Worm (Caenorhabditis elegans) whole organism, L4 larva: ENCODE data around the gene pcm-1.

Experiments
- F26F4.8 ChIP-seq: fragments of 200-800 bp; sonication (Bioruptor generic); conservative IDR thresholded peaks from 2 replicates; pipeline ENCODE4 v1.3.6; 2022; ENCODE audit warnings: missing genetic modification characterization, missing compliant biosample characterization
- F44E2.7 ChIP-seq: fragments of 200-800 bp; sonication (Bioruptor generic); IDR thresholded peaks from 2 replicates; pipeline ENCODE4 v2.1.2; 2022; ENCODE audit warnings: missing genetic modification characterization, missing compliant biosample characterization
- Y105C5A.15 ChIP-seq: fragments of 200-800 bp; sonication (Bioruptor generic); IDR thresholded peaks from 2 replicates; pipeline ENCODE4 v1.3.6; 2022; ENCODE audit warnings: missing genetic modification characterization, missing compliant biosample characterization
- Y48G9A.11 ChIP-seq: fragments of 200-800 bp; sonication (Bioruptor generic); IDR thresholded peaks from 2 replicates; pipeline ENCODE4 v1.3.6; 2022; ENCODE audit warnings: missing genetic modification reagents, missing genetic modification characterization, missing compliant biosample characterization
- aha-1 ChIP-seq: fragments of 150-350 bp; peaks from one replicate; lab custom pipeline; 2014; ENCODE audit warnings: missing biosample characterization, missing genetic modification characterization
- aly-2 ChIP-seq: sonication (generic microtip); optimal IDR thresholded peaks from 2 replicates; lab custom pipeline; 2018; ENCODE audit warnings: missing biosample characterization, missing genetic modification characterization
- arid-1 ChIP-seq: fragments of 200-800 bp; sonication (Bioruptor generic); conservative IDR thresholded peaks from 2 replicates; pipeline ENCODE4 v1.3.6; 2022; ENCODE audit warnings: missing genetic modification reagents, missing genetic modification characterization, missing compliant biosample characterization
- ceh-20 ChIP-seq: fragments of 200-800 bp; sonication (Bioruptor generic); IDR thresholded peaks from 2 replicates; pipeline ENCODE4 v1.3.6; 2022; ENCODE audit warnings: missing genetic modification reagents, missing genetic modification characterization, missing compliant biosample characterization
- ceh-32 ChIP-seq: sonication (generic microtip); optimal IDR thresholded peaks from 2 replicates; lab custom pipeline; 2016; ENCODE audit warnings: mild to moderate bottlenecking, missing genetic modification characterization, missing compliant biosample characterization; ENCODE audit not compliant: poor library complexity
- ceh-62 ChIP-seq: sonication (generic microtip); optimal IDR thresholded peaks from 2 replicates; lab custom pipeline; 2017; ENCODE audit warnings: missing biosample characterization, missing genetic modification characterization
- ceh-82 ChIP-seq: sonication (generic microtip); optimal IDR thresholded peaks from 2 replicates; lab custom pipeline; 2017; ENCODE audit warnings: missing biosample characterization, missing genetic modification characterization
- ces-1 ChIP-seq: fragments of 150-350 bp; sonication (generic microtip); optimal IDR thresholded peaks from 4 replicates; lab custom pipeline; 2014; ENCODE audit warnings: missing biosample characterization, missing genetic modification reagents, missing genetic modification characterization
- cey-2 ChIP-seq: sonication (generic microtip); optimal IDR thresholded peaks from 3 replicates; lab custom pipeline; 2017; ENCODE audit warnings: missing genetic modification characterization, mild to moderate bottlenecking, missing compliant biosample characterization, antibody characterized with exemption, borderline replicate concordance; ENCODE audit not compliant: insufficient read depth
- daf-12 ChIP-seq: fragments of 150-350 bp; optimal IDR thresholded peaks from 2 replicates; lab custom pipeline; 2014; ENCODE audit warnings: missing biosample characterization, missing genetic modification reagents, missing genetic modification characterization
- daf-19 ChIP-seq: fragments of 200-800 bp; sonication (Bioruptor generic); conservative IDR thresholded peaks from 2 replicates; pipeline ENCODE4 v1.3.6; 2022; ENCODE audit warnings: missing genetic modification characterization, missing compliant biosample characterization
- dmd-6 ChIP-seq: fragments of 200-800 bp; sonication (Bioruptor generic); IDR thresholded peaks from 2 replicates; pipeline ENCODE4 v1.3.6; 2022; ENCODE audit warnings: missing genetic modification reagents, missing genetic modification characterization, missing compliant biosample characterization
- dmd-9 ChIP-seq: fragments of 200-800 bp; sonication (Bioruptor generic); IDR thresholded peaks from 2 replicates; pipeline ENCODE4 v1.3.6; 2022; ENCODE audit warnings: missing genetic modification reagents, missing genetic modification characterization, missing compliant biosample characterization
- dpl-1 ChIP-seq: fragments of 150-350 bp; optimal IDR thresholded peaks from 2 replicates; lab custom pipeline; 2014; ENCODE audit warnings: missing biosample characterization, missing genetic modification reagents, missing genetic modification characterization
- hlh-11 ChIP-seq: fragments of 200-800 bp; sonication (Bioruptor generic); optimal IDR thresholded peaks from 2 replicates; lab custom pipeline; 2018; ENCODE audit warnings: mild to moderate bottlenecking, missing genetic modification characterization, missing compliant biosample characterization
- lim-7 ChIP-seq: fragments of 200-800 bp; sonication (Bioruptor generic); IDR thresholded peaks from 2 replicates; pipeline ENCODE4 v1.3.6; 2022; ENCODE audit warnings: missing genetic modification characterization, missing compliant biosample characterization
- lin-1 ChIP-seq: fragments of 200-800 bp; sonication (Bioruptor generic); IDR thresholded peaks from 2 replicates; pipeline ENCODE4 v1.3.6; 2022; ENCODE audit warnings: missing genetic modification reagents, missing genetic modification characterization, missing compliant biosample characterization
- lin-15B ChIP-seq: fragments of 150-350 bp; sonication (generic microtip); optimal IDR thresholded peaks from 3 replicates; lab custom pipeline; 2014; ENCODE audit warnings: missing biosample characterization, missing genetic modification characterization
- lsy-2 ChIP-seq, 2 experiments: fragments of 150-350 bp in 1 of 2; sonication (generic microtip) in 1 of 2; optimal IDR thresholded peaks; 2 replicates each; lab custom pipeline; 2014 to 2017; ENCODE audit warnings: missing biosample characterization in 2 of 2, missing genetic modification characterization in 2 of 2
- nhr-111 ChIP-seq: fragments of 200-800 bp; sonication (Bioruptor generic); optimal IDR thresholded peaks from 2 replicates; lab custom pipeline; 2018; ENCODE audit warnings: mild to moderate bottlenecking, missing genetic modification characterization, missing compliant biosample characterization
- nhr-237 ChIP-seq: sonication (generic microtip); optimal IDR thresholded peaks from 2 replicates; lab custom pipeline; 2017; ENCODE audit warnings: missing biosample characterization, missing genetic modification characterization
- nhr-28 ChIP-seq: fragments of 150-350 bp; optimal IDR thresholded peaks from 2 replicates; lab custom pipeline; 2014; ENCODE audit warnings: missing biosample characterization, missing genetic modification characterization
- nhr-41 ChIP-seq: fragments of 200-800 bp; sonication (Bioruptor generic); IDR thresholded peaks from 2 replicates; pipeline ENCODE4 v1.3.6; 2022; ENCODE audit warnings: missing genetic modification reagents, missing genetic modification characterization, missing compliant biosample characterization
- nhr-48 ChIP-seq: sonication (generic microtip); optimal IDR thresholded peaks from 2 replicates; lab custom pipeline; 2016; ENCODE audit warnings: mild to moderate bottlenecking, missing genetic modification characterization, missing compliant biosample characterization
- nhr-6 ChIP-seq: fragments of 150-350 bp; optimal IDR thresholded peaks from 2 replicates; lab custom pipeline; 2014; ENCODE audit warnings: missing biosample characterization, missing genetic modification characterization
- nhr-76 ChIP-seq: fragments of 150-350 bp; optimal IDR thresholded peaks from 2 replicates; lab custom pipeline; 2014; ENCODE audit warnings: missing biosample characterization, missing genetic modification characterization
- nhr-77 ChIP-seq: fragments of 150-350 bp; optimal IDR thresholded peaks from 2 replicates; lab custom pipeline; 2014; ENCODE audit warnings: missing biosample characterization, missing genetic modification characterization
- rbr-2 ChIP-seq: sonication (generic microtip); optimal IDR thresholded peaks from 2 replicates; lab custom pipeline; 2016; ENCODE audit warnings: missing genotype, missing genetic modification characterization, missing compliant biosample characterization
- saeg-2 ChIP-seq: fragments of 200-800 bp; sonication (Bioruptor generic); IDR thresholded peaks from 2 replicates; pipeline ENCODE4 v1.3.6; 2022; ENCODE audit warnings: missing genetic modification reagents, missing genetic modification characterization, missing compliant biosample characterization
- sdz-12 ChIP-seq: fragments of 200-800 bp; sonication (Bioruptor generic); optimal IDR thresholded peaks from 2 replicates; lab custom pipeline; 2018; ENCODE audit warnings: mild to moderate bottlenecking, missing genetic modification characterization, missing compliant biosample characterization
- snpc-1.2 ChIP-seq: fragments of 200-800 bp; sonication (Bioruptor generic); IDR thresholded peaks from 2 replicates; pipeline ENCODE4 v1.3.6; 2022; ENCODE audit warnings: missing genetic modification reagents, missing genetic modification characterization, missing compliant biosample characterization
- spr-1 ChIP-seq: sonication (generic microtip); optimal IDR thresholded peaks from 2 replicates; lab custom pipeline; 2016; ENCODE audit warnings: mild to moderate bottlenecking, missing genetic modification characterization, missing compliant biosample characterization
- unc-62 ChIP-seq, 3 experiments: fragments of 150-350 bp in 1 of 3; sonication (generic microtip); optimal IDR thresholded peaks in 2 of 3; peaks in 1 of 3; 1 replicate in 1 of 3; 2 replicates in 2 of 3; lab custom pipeline; 2014 to 2017; ENCODE audit warnings: missing biosample characterization in 3 of 3, missing genetic modification characterization in 3 of 3, missing genetic modification reagents in 3 of 3, missing genotype in 1 of 3
- zip-2 ChIP-seq: fragments of 150-350 bp; optimal IDR thresholded peaks from 2 replicates; lab custom pipeline; 2014; ENCODE audit warnings: missing biosample characterization, missing genetic modification characterization

pcm-1 gene

DNA sequence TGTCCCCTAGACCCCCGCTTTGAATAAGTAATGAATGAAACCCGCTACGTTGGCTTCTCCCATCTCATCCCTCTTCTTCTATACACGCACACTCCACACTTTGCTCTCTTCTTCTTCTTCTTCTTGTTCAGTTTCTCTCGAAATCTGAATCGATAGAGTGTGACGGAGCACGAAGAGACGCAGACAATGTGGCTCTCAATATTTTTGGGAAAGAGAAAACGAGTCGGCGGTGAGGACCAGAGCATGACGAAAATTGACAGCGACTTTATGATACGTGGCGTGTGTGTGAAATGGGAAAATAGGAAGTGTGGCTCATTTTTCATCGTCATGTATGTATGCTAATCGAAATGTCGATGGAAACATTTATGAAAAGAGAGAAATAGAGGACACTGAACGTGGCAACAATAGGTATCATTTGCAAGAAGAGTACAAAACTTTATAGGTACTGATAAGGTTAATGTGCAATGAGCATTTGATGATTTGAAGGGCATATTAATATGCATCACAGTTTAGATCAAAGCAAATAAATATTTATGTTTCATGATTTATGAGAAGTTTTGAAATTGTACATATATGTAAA, 27.9 kb upstream of the pcm-1 start (continued):
- TF ChIP-seq nhr-48 (tag; lab: Kevin White, UChicago) (peak; percentile 37), dmd-6 (GFP tag; lab: Robert Waterston, UW) (peak; percentile 65), nhr-111 (GFP tag; lab: Kevin White, UChicago) (no peak), ces-1 (no peak), sdz-12 (no peak), Y105C5A.15 (no peak), zip-2 (no peak), ceh-82 (tag; lab: Kevin White, UChicago) (no peak), lin-15B (tag; lab: Kevin White, UChicago) (no peak), nhr-76 (tag; lab: Kevin White, UChicago) (no peak), hlh-11 (tag; lab: Kevin White, UChicago) (peak; percentile 43), saeg-2 (GFP tag; lab: Robert Waterston, UW) (no peak), nhr-237 (tag; lab: Kevin White, UChicago) (no peak), lin-1 (GFP tag; lab: Robert Waterston, UW) (no peak), snpc-1.2 (GFP tag; lab: Robert Waterston, UW) (no peak), ceh-62 (tag; lab: Kevin White, UChicago) (no peak), arid-1 (GFP tag; lab: Robert Waterston, UW) (no peak), nhr-28 (tag; lab: Kevin White, UChicago) (peak; percentile 80), lim-7 (no peak), dmd-9 (GFP tag; lab: Robert Waterston, UW) (no peak), Y48G9A.11 (GFP tag; lab: Robert Waterston, UW) (no peak), ceh-20 (peak; percentile 49; the same call in 1 of the 2 replicates)

DNA sequence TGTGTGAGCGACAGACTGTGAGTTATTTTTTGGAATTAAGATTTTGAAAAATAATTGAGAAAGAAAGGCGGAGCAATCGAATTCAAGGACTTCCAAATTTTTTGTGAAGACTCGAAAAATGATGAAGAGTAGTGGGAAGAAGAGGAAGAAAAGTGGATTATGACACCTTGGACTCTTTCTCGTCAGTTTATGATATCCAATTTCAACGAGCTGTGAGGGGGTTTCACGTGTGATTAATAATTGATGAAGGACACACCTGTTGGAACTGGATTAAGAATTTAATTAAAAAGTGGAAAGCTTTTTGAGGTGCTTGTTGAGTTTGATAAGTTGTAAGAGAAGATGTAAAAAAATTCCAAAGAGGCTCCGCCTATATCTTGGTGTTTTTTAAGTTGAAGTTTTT, 26.7 kb upstream of the pcm-1 start, which contains the start of gene fut-8:
fut-8 (minus strand) TSS at position 101 of the 400 bp plus-strand sequence.
- no peak for TF ChIP-seq daf-12 (tag; lab: Kevin White, UChicago)
- no peak for TF ChIP-seq aly-2 (tag; lab: Kevin White, UChicago)
- TF ChIP-seq unc-62 (GFP tag; optimal IDR thresholded peaks at IDR 0.05 in 1 of 2; lab: Kevin White, UChicago), result peak in 1 of 2 experiments; percentile 1
- no peak for TF ChIP-seq unc-62 (tag; optimal IDR thresholded peaks at IDR 0.05; lab: Kevin White, UChicago)
- TF ChIP-seq, all 104 proteins: peak for 1

DNA sequence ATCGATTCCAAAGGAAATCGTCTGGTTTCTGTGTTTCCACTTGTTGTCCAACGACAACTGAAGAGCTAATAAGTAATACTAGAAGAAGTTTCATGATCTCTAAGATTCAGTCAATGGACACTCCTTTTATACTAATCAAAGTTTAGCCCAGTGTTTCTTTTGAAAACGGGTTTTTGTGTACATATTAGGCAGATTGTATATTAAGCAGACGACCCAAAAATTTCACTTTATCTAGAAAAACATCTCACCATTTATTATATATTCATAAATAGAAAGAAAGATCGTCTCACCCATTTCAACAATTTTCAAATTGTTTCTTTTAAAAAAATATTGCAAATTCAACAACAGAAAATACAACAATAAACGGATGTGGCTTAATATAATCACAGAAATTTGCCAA, 23.1 kb upstream of the pcm-1 start, which contains the start of gene C10F3.7:
C10F3.7 (minus strand) TSS at position 101 of the 400 bp plus-strand sequence.
- TF ChIP-seq F44E2.7 (GFP tag; lab: Robert Waterston, UW), result no peak
- TF ChIP-seq F26F4.8 (GFP tag; lab: Robert Waterston, UW), result no peak
- TF ChIP-seq rbr-2, result no peak
- TF ChIP-seq daf-12 (tag; lab: Kevin White, UChicago), result no peak
- TF ChIP-seq nhr-41 (GFP tag; lab: Robert Waterston, UW), result no peak
- TF ChIP-seq dpl-1 (GFP tag; lab: Kevin White, UChicago), result no peak
- TF ChIP-seq ceh-32 (tag; lab: Kevin White, UChicago), result no peak
- TF ChIP-seq nhr-77, result no peak
- TF ChIP-seq lsy-2 (tag; optimal IDR thresholded peaks at IDR 0.05; lab: Kevin White, UChicago), result no peak
- TF ChIP-seq nhr-6, result no peak
- no peak for TF ChIP-seq spr-1 (tag; lab: Kevin White, UChicago)
- no peak for TF ChIP-seq daf-19 (GFP tag; lab: Robert Waterston, UW)

DNA sequence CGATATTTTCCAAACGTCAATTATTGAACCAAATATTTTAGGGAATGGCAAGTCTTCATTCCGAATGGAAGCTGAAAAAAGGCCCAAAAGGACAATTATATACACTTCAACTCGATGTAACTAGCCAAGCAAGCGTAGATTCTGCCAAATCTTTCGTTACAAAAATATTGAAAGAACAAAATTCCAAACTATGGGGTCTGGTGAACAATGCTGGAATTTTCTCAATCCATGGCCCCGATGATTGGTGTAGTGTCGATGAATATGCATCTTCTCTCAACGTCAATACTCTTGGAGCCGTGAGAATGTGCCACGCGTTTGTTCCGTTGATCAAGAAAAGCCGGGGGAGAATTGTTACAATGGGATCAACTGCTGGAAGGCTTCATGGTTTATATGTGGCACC, 20.6 kb upstream of the pcm-1 start:
- TF ChIP-seq cey-2 (no peak), aha-1 (tag; lab: Kevin White, UChicago) (peak; percentile 83), zip-2 (no peak), unc-62 (GFP tag; optimal IDR thresholded peaks at IDR 0.05 in 1 of 2; lab: Kevin White, UChicago) (peak in 1 of 2 experiments; percentile 56), unc-62 (tag; optimal IDR thresholded peaks at IDR 0.05; lab: Kevin White, UChicago) (no peak)
